Fruit fly (Drosophila melanogaster) whole organism, prepupa: ENCODE results near the gene L2HGDH.
A peak's percentile ranks its signal among the peaks of the same experiment; 100 is the strongest.

Experiments
- Blimp-1 ChIP-seq: fragments of 200-800 bp; sonication (Bioruptor generic); optimal IDR thresholded peaks from 3 replicates; lab custom pipeline; 2017; ENCODE audit warnings: missing biosample characterization, missing genetic modification characterization, mild to moderate bottlenecking, moderate library complexity, missing genetic modification reagents
- CG10631 ChIP-seq: fragments of 200-800 bp; sonication (Bioruptor generic); optimal IDR thresholded peaks from 2 replicates; lab custom pipeline; 2016; ENCODE audit warnings: missing biosample characterization, missing genetic modification characterization
- CG11294 ChIP-seq: fragments of 200-800 bp; sonication (Bioruptor generic); IDR thresholded peaks from 2 replicates; pipeline ENCODE4 v1.3.6; 2022; ENCODE audit warnings: missing biosample characterization, missing genetic modification characterization
- CG11762 ChIP-seq: fragments of 200-800 bp; sonication (Bioruptor generic); optimal IDR thresholded peaks from 3 replicates; lab custom pipeline; 2016; ENCODE audit warnings: missing biosample characterization, missing genetic modification characterization; ENCODE audit not compliant: insufficient read depth
- CG11902 ChIP-seq: fragments of 200-800 bp; sonication (Bioruptor generic); optimal IDR thresholded peaks from 3 replicates; lab custom pipeline; 2016; ENCODE audit warnings: missing biosample characterization, missing genetic modification characterization
- CG15336 ChIP-seq: fragments of 200-800 bp; sonication (Bioruptor generic); IDR thresholded peaks from 2 replicates; pipeline ENCODE4 v1.3.6; 2022; ENCODE audit warnings: missing biosample characterization, missing genetic modification characterization
- CG1621 ChIP-seq: fragments of 200-800 bp; sonication (Bioruptor generic); optimal IDR thresholded peaks from 3 replicates; lab custom pipeline; 2018; ENCODE audit warnings: missing biosample characterization, mild to moderate bottlenecking, missing genetic modification characterization
- CG3032 ChIP-seq: fragments of 200-800 bp; optimal IDR thresholded peaks from 2 replicates; lab custom pipeline; 2019; ENCODE audit warnings: missing biosample characterization, mild to moderate bottlenecking, missing genetic modification characterization, moderate library complexity
- CG32006 ChIP-seq: fragments of 200-800 bp; sonication (Bioruptor generic); optimal IDR thresholded peaks from 3 replicates; lab custom pipeline; 2017; ENCODE audit warnings: missing biosample characterization, mild to moderate bottlenecking, missing genetic modification characterization
- CG34406 ChIP-seq: fragments of 200-800 bp; sonication (Bioruptor generic); optimal IDR thresholded peaks from 3 replicates; lab custom pipeline; 2016; ENCODE audit warnings: missing biosample characterization, missing genetic modification characterization
- CG3919 ChIP-seq: fragments of 200-800 bp; sonication (Bioruptor generic); optimal IDR thresholded peaks from 3 replicates; lab custom pipeline; 2016; ENCODE audit warnings: missing biosample characterization, missing genetic modification characterization
- CG4318 ChIP-seq: fragments of 200-800 bp; sonication (Bioruptor generic); optimal IDR thresholded peaks from 3 replicates; lab custom pipeline; 2017; ENCODE audit warnings: missing biosample characterization, mild to moderate bottlenecking, missing genetic modification characterization
- CG6163 ChIP-seq: fragments of 200-800 bp; sonication (Bioruptor generic); IDR thresholded peaks from 3 replicates; pipeline ENCODE4 v1.3.6; 2022; ENCODE audit warnings: missing biosample characterization, missing genetic modification characterization
- CG6276 ChIP-seq: fragments of 200-800 bp; sonication (Bioruptor generic); optimal IDR thresholded peaks from 2 replicates; lab custom pipeline; 2017; ENCODE audit warnings: missing biosample characterization, mild to moderate bottlenecking, missing genetic modification characterization
- CG6792 ChIP-seq: fragments of 200-800 bp; sonication (Bioruptor generic); optimal IDR thresholded peaks from 3 replicates; lab custom pipeline; 2016; ENCODE audit warnings: missing biosample characterization, missing genetic modification characterization
- CG6808 ChIP-seq: fragments of 200-800 bp; sonication (Bioruptor generic); optimal IDR thresholded peaks from 3 replicates; lab custom pipeline; 2017; ENCODE audit warnings: missing biosample characterization, missing genetic modification characterization, mild to moderate bottlenecking, moderate library complexity, missing genetic modification reagents
- CG8119 ChIP-seq: fragments of 200-800 bp; sonication (Bioruptor generic); IDR thresholded peaks from 3 replicates; pipeline ENCODE4 v1.3.6; 2022; ENCODE audit warnings: missing biosample characterization, missing genetic modification characterization
- CG8319 ChIP-seq: fragments of 200-800 bp; sonication (Bioruptor generic); optimal IDR thresholded peaks from 3 replicates; lab custom pipeline; 2016; ENCODE audit warnings: missing biosample characterization, missing genetic modification characterization
- CG9139 ChIP-seq: fragments of 200-800 bp; sonication (Bioruptor generic); optimal IDR thresholded peaks from 3 replicates; lab custom pipeline; 2017; ENCODE audit warnings: missing biosample characterization, mild to moderate bottlenecking, missing genetic modification characterization
- Eip78C ChIP-seq: fragments of 200-800 bp; sonication (Bioruptor generic); peaks from one replicate; lab custom pipeline; 2016; ENCODE audit warnings: missing biosample characterization, missing genetic modification characterization
- Eip93F ChIP-seq: fragments of 200-800 bp; sonication (Bioruptor generic); optimal IDR thresholded peaks from 2 replicates; lab custom pipeline; 2016; ENCODE audit warnings: missing biosample characterization, mild to moderate bottlenecking, missing genetic modification characterization
- Ets21C ChIP-seq: fragments of 200-800 bp; sonication (Bioruptor generic); optimal IDR thresholded peaks from 3 replicates; lab custom pipeline; 2016; ENCODE audit warnings: missing biosample characterization, missing genetic modification characterization
- Ets96B ChIP-seq: fragments of 200-800 bp; optimal IDR thresholded peaks from 2 replicates; lab custom pipeline; 2019; ENCODE audit warnings: missing biosample characterization, mild to moderate bottlenecking, missing genetic modification characterization, moderate library complexity
- Gug ChIP-seq: fragments of 200-800 bp; sonication (Bioruptor generic); IDR thresholded peaks from 2 replicates; pipeline ENCODE4 v1.3.6; 2022; ENCODE audit warnings: missing biosample characterization, missing genetic modification characterization
- Hr38 ChIP-seq: sonication (Bioruptor generic); optimal IDR thresholded peaks from 2 replicates; lab custom pipeline; 2016; ENCODE audit warnings: missing biosample characterization, missing genetic modification characterization
- Hr39 ChIP-seq: fragments of 200-800 bp; sonication (Bioruptor generic); optimal IDR thresholded peaks from 2 replicates; lab custom pipeline; 2016; ENCODE audit warnings: missing biosample characterization, missing genetic modification characterization
- Hr4 ChIP-seq: fragments of 200-800 bp; sonication (Bioruptor generic); optimal IDR thresholded peaks from 3 replicates; lab custom pipeline; 2016; ENCODE audit warnings: missing biosample characterization, missing genetic modification characterization
- Lpt ChIP-seq: fragments of 200-800 bp; sonication (Bioruptor generic); optimal IDR thresholded peaks from 3 replicates; lab custom pipeline; 2016; ENCODE audit warnings: missing biosample characterization, missing genetic modification characterization
- Met ChIP-seq: fragments of 200-800 bp; sonication (Bioruptor generic); optimal IDR thresholded peaks from 3 replicates; lab custom pipeline; 2016; ENCODE audit warnings: missing biosample characterization, missing genetic modification characterization
- OdsH ChIP-seq: fragments of 200-800 bp; sonication (Bioruptor generic); optimal IDR thresholded peaks from 3 replicates; lab custom pipeline; 2016; ENCODE audit warnings: missing biosample characterization, missing genetic modification characterization
- Sox102F ChIP-seq: fragments of 200-800 bp; sonication (Bioruptor generic); optimal IDR thresholded peaks from 2 replicates; lab custom pipeline; 2016; ENCODE audit warnings: missing biosample characterization, mild to moderate bottlenecking, missing genetic modification characterization
- Sox14 ChIP-seq: fragments of 200-800 bp; sonication (Bioruptor generic); optimal IDR thresholded peaks from 3 replicates; lab custom pipeline; 2016; ENCODE audit warnings: missing biosample characterization, missing genetic modification characterization
- Sox15 ChIP-seq: fragments of 200-800 bp; sonication (Bioruptor generic); optimal IDR thresholded peaks from 3 replicates; lab custom pipeline; 2016; ENCODE audit warnings: missing biosample characterization, missing genetic modification characterization
- dac ChIP-seq: fragments of 200-800 bp; sonication (Bioruptor generic); optimal IDR thresholded peaks from 2 replicates; lab custom pipeline; 2017; ENCODE audit warnings: missing biosample characterization, mild to moderate bottlenecking, missing genetic modification characterization
- fd59A ChIP-seq: fragments of 200-800 bp; sonication (Bioruptor generic); optimal IDR thresholded peaks from 2 replicates; lab custom pipeline; 2017; ENCODE audit warnings: missing biosample characterization, mild to moderate bottlenecking, missing genetic modification characterization, missing genetic modification reagents
- fd85E ChIP-seq: fragments of 200-800 bp; sonication (Bioruptor generic); optimal IDR thresholded peaks from 3 replicates; lab custom pipeline; 2016; ENCODE audit warnings: missing biosample characterization, missing genetic modification characterization
- fkh ChIP-seq: fragments of 200-800 bp; sonication (Bioruptor generic); optimal IDR thresholded peaks from 3 replicates; lab custom pipeline; 2017; ENCODE audit warnings: missing biosample characterization, mild to moderate bottlenecking, missing genetic modification characterization, moderate library complexity
- lz ChIP-seq: fragments of 200-800 bp; sonication (Bioruptor generic); optimal IDR thresholded peaks from 3 replicates; lab custom pipeline; 2016; ENCODE audit warnings: missing biosample characterization, missing genetic modification characterization
- net ChIP-seq: fragments of 200-800 bp; sonication (Bioruptor generic); optimal IDR thresholded peaks from 3 replicates; lab custom pipeline; 2016; ENCODE audit warnings: missing biosample characterization, missing genetic modification characterization
- salr ChIP-seq, 2 experiments: fragments of 200-800 bp; sonication (Bioruptor generic); optimal IDR thresholded peaks; 3 replicates each; lab custom pipeline; 2016 to 2018; ENCODE audit warnings: missing biosample characterization in 2 of 2, missing genetic modification characterization in 2 of 2, mild to moderate bottlenecking in 1 of 2
- spab ChIP-seq: fragments of 200-800 bp; sonication (Bioruptor generic); optimal IDR thresholded peaks from 2 replicates; lab custom pipeline; 2017; ENCODE audit warnings: missing biosample characterization, mild to moderate bottlenecking, missing genetic modification characterization, missing genetic modification reagents
- ss ChIP-seq, 2 experiments: fragments of 200-800 bp; sonication (Bioruptor generic); optimal IDR thresholded peaks; 2 replicates in 1 of 2; 3 replicates in 1 of 2; lab custom pipeline; 2017 to 2018; ENCODE audit warnings: mild to moderate bottlenecking in 2 of 2, missing biosample characterization in 2 of 2, missing genetic modification characterization in 2 of 2, moderate library complexity in 1 of 2
- svp ChIP-seq: fragments of 200-800 bp; sonication (Bioruptor generic); peaks from one replicate; lab custom pipeline; 2016; ENCODE audit warnings: missing biosample characterization, missing genetic modification characterization

Gene L2HGDH

dm6 chr2L:18980982-18981381, 6.7 kb upstream of the L2HGDH start (continued):
- no peak for TF ChIP-seq Sox15
- no peak for TF ChIP-seq Ets96B (tag; lab: Kevin White, UChicago)
- TF ChIP-seq fd85E = no peak

DNA sequence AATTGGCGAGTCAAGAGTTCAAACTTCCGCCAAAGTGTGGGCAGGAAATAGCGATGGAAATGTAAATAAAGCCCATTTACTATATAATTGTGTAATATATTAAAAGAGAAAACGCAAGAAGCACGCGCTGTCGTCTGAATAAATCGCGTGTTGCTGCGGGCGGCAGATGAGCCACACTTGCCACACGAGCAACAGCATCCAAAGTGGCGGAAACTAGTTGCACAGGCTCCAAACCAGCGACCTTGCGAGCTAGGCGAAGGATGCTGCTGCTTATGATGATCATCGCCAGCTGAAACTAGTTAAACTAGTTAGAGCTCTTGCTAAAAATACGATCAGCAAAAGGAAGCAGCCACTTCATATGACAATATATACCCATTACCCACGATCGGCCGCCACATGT, 5.2 kb upstream of the L2HGDH start:
- TF ChIP-seq Sox102F (GFP tag; lab: Kevin White, UChicago) = no peak
- no peak for TF ChIP-seq fkh (GFP tag; lab: Kevin White, UChicago)
- TF ChIP-seq CG6792 (GFP tag; lab: Kevin White, UChicago) = no peak
- TF ChIP-seq Hr39 (GFP tag; lab: Kevin White, UChicago) = no peak
- TF ChIP-seq CG11294 (GFP tag; lab: Robert Waterston, UW) = no peak
- TF ChIP-seq dac (GFP tag; lab: Kevin White, UChicago) = no peak
- TF ChIP-seq OdsH = no peak
- TF ChIP-seq ss (GFP tag; optimal IDR thresholded peaks at IDR 0.05; lab: Kevin White, UChicago) = peak in 1 of 2 experiments; percentile 81
- TF ChIP-seq, all 60 proteins: peak for 1

DNA sequence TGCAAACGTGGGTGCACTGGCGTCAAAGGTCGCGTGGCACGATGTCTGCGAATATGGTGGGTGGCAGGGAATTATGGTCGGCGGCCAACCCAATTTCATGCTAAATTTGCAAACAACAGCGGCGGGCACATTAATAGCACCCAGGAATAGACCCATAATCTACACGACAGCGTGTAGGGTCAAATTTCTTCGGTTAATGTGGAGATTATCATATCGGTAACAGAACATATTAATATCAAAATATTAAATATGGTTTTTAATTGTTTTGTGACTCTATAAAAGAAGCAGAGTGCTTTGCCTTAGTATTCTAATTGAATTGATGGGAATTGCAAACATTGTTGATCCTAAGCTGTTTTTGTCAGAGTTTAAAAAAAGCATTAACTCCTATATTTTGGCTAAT, 4.7 kb upstream of the L2HGDH start:
- no peak for TF ChIP-seq CG8319 (GFP tag; lab: Kevin White, UChicago)
- peak; percentile 71 for TF ChIP-seq Eip78C (GFP tag; lab: Kevin White, UChicago)
- no peak for TF ChIP-seq CG9139 (GFP tag; lab: Kevin White, UChicago)
- no peak for TF ChIP-seq Sox102F (GFP tag; lab: Kevin White, UChicago)
- TF ChIP-seq Hr4 = peak; percentile 23
- no peak for TF ChIP-seq CG6808
- TF ChIP-seq CG15336 = peak; percentile 30; the same call in 1 of the 2 replicates
- no peak for TF ChIP-seq spab (GFP tag; lab: Kevin White, UChicago)
- peak; percentile 1 for TF ChIP-seq CG10631
- TF ChIP-seq salr (GFP tag; optimal IDR thresholded peaks at IDR 0.05; lab: Kevin White, UChicago) = no peak
- no peak for TF ChIP-seq Hr39 (GFP tag; lab: Kevin White, UChicago)
- no peak for TF ChIP-seq CG4318
- no peak for TF ChIP-seq Ets21C (GFP tag; lab: Kevin White, UChicago)
- peak; percentile 11 for TF ChIP-seq CG32006
- no peak for TF ChIP-seq CG6276 (GFP tag; lab: Kevin White, UChicago)
- TF ChIP-seq CG11762 = no peak
- TF ChIP-seq svp (GFP tag; lab: Kevin White, UChicago) = peak; percentile 56
- TF ChIP-seq CG3032 (tag; lab: Kevin White, UChicago) = no peak
- TF ChIP-seq Lpt (GFP tag; lab: Kevin White, UChicago) = no peak
- TF ChIP-seq CG6163 (GFP tag; lab: Robert Waterston, UW) = no peak
- no peak for TF ChIP-seq Eip93F (GFP tag; lab: Kevin White, UChicago)
- TF ChIP-seq CG8119 (GFP tag; lab: Robert Waterston, UW) = peak; percentile 36; the same call in 1 of the 3 replicates
- no peak for TF ChIP-seq CG3919
- no peak for TF ChIP-seq CG11902 (GFP tag; lab: Kevin White, UChicago)

DNA sequence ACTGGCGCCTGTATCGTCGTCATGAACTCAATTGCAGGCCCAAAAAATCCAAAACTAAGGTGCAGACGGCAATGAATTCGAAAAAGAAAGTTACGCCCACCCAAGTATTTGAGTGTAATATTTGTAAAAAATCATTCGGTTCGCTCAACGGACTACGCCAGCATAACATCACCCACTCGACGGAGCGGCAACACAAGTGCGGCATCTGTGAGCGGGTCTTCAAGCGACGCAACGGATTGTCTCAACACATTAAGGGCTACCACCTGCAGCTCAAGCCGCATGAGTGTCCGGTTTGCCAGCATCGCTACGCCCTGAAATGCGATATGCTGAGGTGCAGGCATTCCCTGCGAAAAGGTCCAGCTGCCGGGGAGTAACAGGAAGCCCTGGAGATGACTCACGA, 2.5 kb upstream of the L2HGDH start:
- TF ChIP-seq svp (GFP tag; lab: Kevin White, UChicago) = peak; percentile 42
- TF ChIP-seq CG34406 = no peak
- no peak for TF ChIP-seq CG10631
- TF ChIP-seq, all 60 proteins: peak for 1

DNA sequence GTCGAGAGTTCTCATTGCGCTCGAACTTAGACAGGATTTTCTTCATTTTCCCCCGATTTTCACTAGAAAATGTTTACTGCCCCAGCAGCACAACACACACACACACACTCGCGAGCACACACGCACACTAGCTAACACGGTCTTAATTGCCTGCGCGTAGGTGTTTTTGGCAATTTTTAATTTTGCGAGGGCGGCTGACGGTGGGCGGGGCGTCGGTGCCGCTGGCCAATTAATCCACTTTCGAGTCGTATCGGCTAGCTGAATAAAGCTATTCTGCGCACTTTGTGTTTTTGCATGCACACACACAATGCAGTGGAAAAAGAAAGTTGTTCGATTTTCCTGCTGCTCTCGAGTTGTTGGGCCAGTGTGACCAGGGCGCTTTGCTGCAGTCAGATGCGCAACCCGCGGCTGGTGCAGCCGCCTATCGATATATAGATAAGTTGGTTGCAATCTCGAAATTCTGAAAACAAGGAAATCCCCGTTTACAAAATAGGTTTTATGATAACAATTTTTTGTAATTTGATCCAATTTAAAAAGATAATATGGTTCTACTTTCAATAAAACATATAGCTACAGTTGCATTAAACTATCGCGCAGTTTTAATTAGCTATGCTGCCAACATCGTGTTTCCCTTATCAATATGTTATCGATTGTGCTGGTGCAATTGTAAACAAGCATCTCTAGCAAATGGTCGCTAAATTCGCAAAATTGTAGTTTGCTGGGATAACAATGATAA, 5.7 kb downstream of the L2HGDH start, which contains the start of the genes Nak and Tango6:
TSS of gene Nak (minus strand) at position 375 of the 736 bp plus-strand sequence.
TSS of gene Tango6 (plus strand) at position 659 of the 736 bp plus-strand sequence.
- TF ChIP-seq CG6808 (no peak), Eip93F (GFP tag; lab: Kevin White, UChicago) (no peak), CG6163 (GFP tag; lab: Robert Waterston, UW) (no peak), CG3032 (tag; lab: Kevin White, UChicago) (peak; percentile 47), net (GFP tag; lab: Kevin White, UChicago) (no peak), Blimp-1 (GFP tag; lab: Kevin White, UChicago) (peak; percentile 11), Ets21C (GFP tag; lab: Kevin White, UChicago) (peak; percentile 46), CG10631 (no peak), CG11762 (no peak), svp (GFP tag; lab: Kevin White, UChicago) (peak; percentile 65), fd59A (no peak), Sox14 (peak; percentile 72), CG1621 (tag; lab: Kevin White, UChicago) (no peak), lz (GFP tag; lab: Kevin White, UChicago) (peak; percentile 27), Gug (GFP tag; lab: Robert Waterston, UW) (no peak), CG8319 (GFP tag; lab: Kevin White, UChicago) (no peak), Met (GFP tag; lab: Kevin White, UChicago) (peak; percentile 44), spab (GFP tag; lab: Kevin White, UChicago) (no peak), Lpt (GFP tag; lab: Kevin White, UChicago) (no peak), Hr38 (GFP tag; lab: Kevin White, UChicago) (no peak), fd85E (no peak)
